Worm (Caenorhabditis elegans) whole organism, L4/young adult: ENCODE measurements around the gene T19B10.12.

Experiments
- W03F9.2 ChIP-seq: fragments of 150-350 bp; optimal IDR thresholded peaks from 2 replicates; lab custom pipeline; 2014; ENCODE audit warnings: missing biosample characterization, missing genetic modification characterization
- dao-5 ChIP-seq: sonication (generic microtip); optimal IDR thresholded peaks from 2 replicates; lab custom pipeline; 2016; ENCODE audit warnings: missing genotype, missing genetic modification characterization, moderate library complexity, missing compliant biosample characterization
- him-1 ChIP-seq: sonication (generic microtip); optimal IDR thresholded peaks from 2 replicates; lab custom pipeline; 2016; ENCODE audit warnings: missing genotype, missing genetic modification reagents, missing genetic modification characterization, missing compliant biosample characterization

ce11 chrV:11300539-11300938 is 49.7 kb downstream of the T19B10.12 start, which contains the start of gene srh-47:
- TF ChIP-seq W03F9.2 (tag; lab: Kevin White, UChicago) (no peak), dao-5 (tag; lab: Kevin White, UChicago) (no peak), him-1 (tag; lab: Kevin White, UChicago) (no peak)
